Worm (Caenorhabditis elegans) whole organism, young adult: Measurements from ENCODE around the gene Y38H8A.2.
"Not testable (repeated sequence)": the region's sequence is repeated elsewhere in the genome, so short reads cannot be mapped to it uniquely, and the experiment has no call there.

Experiments used
- F33H1.4 ChIP-seq: fragments of 200-800 bp; sonication (Bioruptor generic); IDR thresholded peaks from 2 replicates; pipeline ENCODE4 v1.3.6; 2022; ENCODE audit warnings: missing genetic modification reagents, missing genetic modification characterization, missing compliant biosample characterization
- F37B4.10 ChIP-seq: fragments of 200-800 bp; sonication (Bioruptor generic); IDR thresholded peaks from 2 replicates; pipeline ENCODE4 v1.3.6; 2022; ENCODE audit warnings: missing genetic modification characterization, missing compliant biosample characterization
- atf-7 ChIP-seq: sonication (generic microtip); optimal IDR thresholded peaks from 2 replicates; lab custom pipeline; 2017; ENCODE audit warnings: mild to moderate bottlenecking, missing genetic modification characterization, missing compliant biosample characterization
- ceh-58 ChIP-seq: fragments of 200-800 bp; sonication (Bioruptor generic); IDR thresholded peaks from 2 replicates; pipeline ENCODE4 v1.3.6; 2022; ENCODE audit warnings: missing genetic modification characterization, missing compliant biosample characterization
- hlh-26 ChIP-seq: fragments of 200-800 bp; sonication (Bioruptor generic); conservative IDR thresholded peaks from 2 replicates; pipeline ENCODE4 v1.3.6; 2022; ENCODE audit warnings: missing genetic modification reagents, missing genetic modification characterization, missing compliant biosample characterization
- madf-3 ChIP-seq: fragments of 200-800 bp; sonication (Bioruptor generic); IDR thresholded peaks from 2 replicates; pipeline ENCODE4 v1.3.6; 2022; ENCODE audit warnings: missing genetic modification reagents, missing genetic modification characterization, missing compliant biosample characterization
- mcd-1 ChIP-seq: fragments of 200-800 bp; sonication (Bioruptor generic); IDR thresholded peaks from 2 replicates; pipeline ENCODE4 v1.3.6; 2022; ENCODE audit warnings: missing genetic modification reagents, missing genetic modification characterization, missing compliant biosample characterization
- mes-4 ChIP-seq: sonication (generic microtip); optimal IDR thresholded peaks from 2 replicates; lab custom pipeline; 2016; ENCODE audit warnings: missing genotype, missing genetic modification characterization, missing compliant biosample characterization
- snpc-1.1 ChIP-seq: sonication (generic microtip); optimal IDR thresholded peaks from 2 replicates; lab custom pipeline; 2017; ENCODE audit warnings: missing genetic modification characterization, mild to moderate bottlenecking, missing compliant biosample characterization, antibody characterized with exemption, moderate library complexity, missing genotype, missing genetic modification reagents; ENCODE audit not compliant: insufficient read depth
- ztf-22 ChIP-seq: fragments of 200-800 bp; sonication (Bioruptor generic); optimal IDR thresholded peaks from 2 replicates; lab custom pipeline; 2018; ENCODE audit warnings: mild to moderate bottlenecking, missing genetic modification characterization, moderate library complexity, missing compliant biosample characterization

DNA sequence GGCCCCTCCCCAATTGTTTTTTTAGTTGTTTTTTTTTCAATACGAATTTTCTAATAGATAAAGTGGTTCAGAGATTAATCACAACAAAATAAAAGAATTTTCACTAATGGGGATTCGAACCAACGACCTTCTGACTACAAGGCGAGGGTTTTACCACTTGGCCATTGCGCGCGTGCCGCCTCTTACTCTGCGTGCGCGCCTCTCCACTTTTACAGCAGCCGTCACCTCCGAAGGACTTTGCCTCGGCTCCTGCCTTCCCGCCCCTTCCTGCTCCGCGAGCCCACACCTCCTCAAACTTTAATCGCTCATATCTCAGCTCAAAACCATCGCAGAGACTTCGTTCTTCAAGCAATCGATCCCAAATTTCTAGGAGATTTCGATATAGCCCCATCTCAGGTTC is 44.1 kb upstream of the Y38H8A.2 start:
- TF ChIP-seq ztf-22 (GFP tag; lab: Kevin White, UChicago); snpc-1.1 (tag; lab: Kevin White, UChicago); atf-7 (tag; lab: Kevin White, UChicago); F37B4.10 (GFP tag; lab: Robert Waterston, UW); madf-3; mes-4 (tag; lab: Kevin White, UChicago); hlh-26; ceh-58 (GFP tag; lab: Robert Waterston, UW): not testable (repeated sequence)
- TF ChIP-seq mcd-1 (GFP tag; lab: Robert Waterston, UW) (peak; percentile 82), F33H1.4 (GFP tag; lab: Robert Waterston, UW) (peak; percentile 54)
